Fruit fly (Drosophila melanogaster) whole organism, adult: ENCODE measurements around the gene CG10132.

Experiments
- CG11617 ChIP-seq: fragments of 200-800 bp; sonication (Bioruptor generic); optimal IDR thresholded peaks from 2 replicates; lab custom pipeline; 2017; ENCODE audit warnings: mild to moderate bottlenecking, missing biosample characterization, missing genetic modification reagents, missing genetic modification characterization
- CG12768 ChIP-seq: fragments of 200-800 bp; sonication (Bioruptor generic); optimal IDR thresholded peaks from 2 replicates; lab custom pipeline; 2017; ENCODE audit warnings: missing biosample characterization, missing genetic modification characterization, mild to moderate bottlenecking, moderate library complexity, missing genetic modification reagents
- CG14711 ChIP-seq: fragments of 200-800 bp; sonication (Bioruptor generic); optimal IDR thresholded peaks from 2 replicates; lab custom pipeline; 2018; ENCODE audit warnings: missing biosample characterization, mild to moderate bottlenecking, missing genetic modification characterization, moderate library complexity
- CG1620 ChIP-seq: fragments of 200-800 bp; sonication (Bioruptor generic); optimal IDR thresholded peaks from 2 replicates; lab custom pipeline; 2016; ENCODE audit warnings: missing biosample characterization, missing genetic modification characterization
- CG33017 ChIP-seq: fragments of 200-800 bp; sonication (Bioruptor generic); optimal IDR thresholded peaks from 2 replicates; lab custom pipeline; 2018; ENCODE audit warnings: missing biosample characterization, mild to moderate bottlenecking, missing genetic modification characterization, moderate library complexity
- CG5204 ChIP-seq: fragments of 200-800 bp; sonication (Bioruptor generic); optimal IDR thresholded peaks from 2 replicates; lab custom pipeline; 2016; ENCODE audit warnings: missing biosample characterization, missing genetic modification characterization
- CG7045 ChIP-seq: fragments of 200-800 bp; sonication (Bioruptor generic); optimal IDR thresholded peaks from 2 replicates; lab custom pipeline; 2017; ENCODE audit warnings: missing biosample characterization, mild to moderate bottlenecking, missing genetic modification characterization
- CG7101 ChIP-seq: fragments of 200-800 bp; sonication (Bioruptor generic); optimal IDR thresholded peaks from 2 replicates; lab custom pipeline; 2018; ENCODE audit warnings: missing biosample characterization, mild to moderate bottlenecking, missing genetic modification characterization, moderate library complexity
- Clk ChIP-seq: fragments of 200-800 bp; sonication (Bioruptor generic); optimal IDR thresholded peaks from 2 replicates; lab custom pipeline; 2017; ENCODE audit warnings: missing biosample characterization, missing genetic modification characterization
- Crg-1 ChIP-seq: fragments of 200-800 bp; sonication (Bioruptor generic); optimal IDR thresholded peaks from 2 replicates; lab custom pipeline; 2016; ENCODE audit warnings: missing biosample characterization, missing genetic modification characterization
- Hr96 ChIP-seq: fragments of 200-800 bp; sonication (Bioruptor generic); optimal IDR thresholded peaks from 2 replicates; lab custom pipeline; 2016; ENCODE audit warnings: missing biosample characterization, missing genetic modification characterization
- Mnt ChIP-seq: fragments of 200-800 bp; sonication (Bioruptor generic); optimal IDR thresholded peaks from 2 replicates; lab custom pipeline; 2016; ENCODE audit warnings: missing biosample characterization, mild to moderate bottlenecking, missing genetic modification characterization
- bab1 ChIP-seq: fragments of 200-800 bp; sonication (Bioruptor generic); optimal IDR thresholded peaks from 3 replicates; lab custom pipeline; 2019; ENCODE audit warnings: missing biosample characterization, mild to moderate bottlenecking, missing genetic modification characterization, moderate library complexity
- cic ChIP-seq: fragments of 200-800 bp; sonication (Bioruptor generic); optimal IDR thresholded peaks from 2 replicates; lab custom pipeline; 2017; ENCODE audit warnings: missing biosample characterization, mild to moderate bottlenecking, missing genetic modification characterization, moderate library complexity
- cnc ChIP-seq, 2 experiments: fragments of >200 bp; optimal IDR thresholded peaks; 2 replicates each; lab custom pipeline; 2017
- kay ChIP-seq: fragments of 200-800 bp; sonication (Bioruptor generic); peaks from one replicate; lab custom pipeline; 2016; ENCODE audit warnings: missing biosample characterization, missing genetic modification characterization, borderline replicate concordance
- ovo ChIP-seq: fragments of 200-800 bp; sonication (Bioruptor generic); optimal IDR thresholded peaks from 2 replicates; lab custom pipeline; 2016; ENCODE audit warnings: missing biosample characterization, missing genetic modification characterization
- pad ChIP-seq: fragments of 200-800 bp; sonication (Bioruptor generic); optimal IDR thresholded peaks from 3 replicates; lab custom pipeline; 2017; ENCODE audit warnings: missing biosample characterization, missing genetic modification characterization, mild to moderate bottlenecking, moderate library complexity, missing genetic modification reagents
- tj ChIP-seq: fragments of 200-800 bp; sonication (Bioruptor generic); optimal IDR thresholded peaks from 3 replicates; lab custom pipeline; 2017; ENCODE audit warnings: missing biosample characterization, mild to moderate bottlenecking, missing genetic modification characterization, moderate library complexity
- toe ChIP-seq: fragments of 200-800 bp; sonication (Bioruptor generic); optimal IDR thresholded peaks from 2 replicates; lab custom pipeline; 2016; ENCODE audit warnings: missing biosample characterization, missing genetic modification characterization

Gene CG10132

DNA sequence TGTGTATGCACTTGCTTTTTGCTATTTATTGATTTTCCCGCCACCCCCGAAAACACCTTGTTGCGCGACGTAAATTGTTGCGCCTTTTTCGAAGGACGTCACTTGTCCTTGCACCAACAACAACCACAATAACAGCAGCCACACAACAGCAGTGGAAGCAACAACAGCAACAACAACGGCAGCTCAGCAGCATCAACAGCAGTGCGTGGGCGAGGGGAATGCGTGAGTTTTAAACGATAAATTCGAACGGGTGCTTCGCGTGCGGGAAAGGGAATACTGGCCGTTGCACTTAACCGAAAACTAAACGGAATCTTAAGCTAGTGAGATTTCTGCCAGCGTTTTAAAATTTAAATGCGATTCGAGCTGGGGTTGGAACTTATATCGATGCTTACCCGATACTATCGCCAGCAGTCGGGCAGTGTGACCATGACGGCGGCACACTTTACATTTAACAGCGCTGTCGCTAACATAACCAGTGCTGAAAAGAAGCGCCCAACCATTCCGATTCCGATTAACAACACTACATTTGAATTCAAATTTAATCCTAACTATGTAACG is 10.2 kb upstream of the CG10132 start, which contains the start of gene cyst:
TSS of gene cyst (minus strand) at position 404 of the 558 bp plus-strand sequence.
- TF ChIP-seq Crg-1 (GFP tag; lab: Kevin White, UChicago) = peak; percentile 74
- TF ChIP-seq toe (GFP tag; lab: Kevin White, UChicago) = peak; percentile 42
- peak; percentile 53 for TF ChIP-seq CG7101 (tag; lab: Kevin White, UChicago)
- TF ChIP-seq CG11617 (GFP tag; lab: Kevin White, UChicago) = peak; percentile 10
- peak; percentile 6 for TF ChIP-seq CG7045 (GFP tag; lab: Kevin White, UChicago)
- peak; percentile 61 for TF ChIP-seq Hr96 (GFP tag; lab: Kevin White, UChicago)
- no peak for TF ChIP-seq CG12768
- TF ChIP-seq tj = peak; percentile 52
- peak; percentile 75 for TF ChIP-seq CG1620 (GFP tag; lab: Kevin White, UChicago)
- peak; percentile 3 for TF ChIP-seq CG33017
- TF ChIP-seq Clk = no peak
- TF ChIP-seq cic = peak; percentile 37
- TF ChIP-seq bab1 (GFP tag; lab: Kevin White, UChicago) = peak; percentile 44
- peak; percentile 45 for TF ChIP-seq ovo (GFP tag; lab: Kevin White, UChicago)
- no peak for TF ChIP-seq kay (GFP tag; lab: Kevin White, UChicago)
- TF ChIP-seq CG5204 (GFP tag; lab: Kevin White, UChicago) = peak; percentile 29
- peak; percentile 60 for TF ChIP-seq Mnt
- TF ChIP-seq cnc (optimal IDR thresholded peaks at IDR 0.05; lab: Kevin White, UChicago) = no peak
- peak; percentile 13 for TF ChIP-seq CG14711 (tag; lab: Kevin White, UChicago)
- peak; percentile 70 for TF ChIP-seq pad

DNA sequence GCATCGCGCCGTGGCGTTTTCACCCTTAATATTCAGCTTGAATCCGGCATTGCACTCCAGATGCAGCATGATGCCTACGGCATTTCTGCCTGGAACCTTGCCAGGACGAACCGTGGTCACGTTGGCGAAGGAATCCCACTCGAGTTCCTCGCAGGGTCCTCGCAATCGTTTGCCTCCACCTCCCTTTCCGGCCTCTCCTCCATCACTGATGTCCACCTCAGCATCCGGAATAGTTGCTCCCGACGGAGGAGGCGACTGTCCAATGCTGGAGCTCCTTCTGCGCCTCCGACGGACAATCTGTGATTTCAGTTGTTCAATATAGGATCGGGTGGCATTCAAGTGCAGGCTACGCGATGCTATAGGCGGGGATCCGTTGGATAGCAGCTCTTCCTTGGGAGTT is 6.4 kb upstream of the CG10132 start:
- TF ChIP-seq cnc (optimal IDR thresholded peaks at IDR 0.05; lab: Kevin White, UChicago) = no peak
- no peak for TF ChIP-seq CG1620 (GFP tag; lab: Kevin White, UChicago)
- TF ChIP-seq CG7045 (GFP tag; lab: Kevin White, UChicago) = no peak
- TF ChIP-seq tj = no peak
- no peak for TF ChIP-seq Hr96 (GFP tag; lab: Kevin White, UChicago)
- TF ChIP-seq CG12768 = no peak
- no peak for TF ChIP-seq CG7101 (tag; lab: Kevin White, UChicago)

DNA sequence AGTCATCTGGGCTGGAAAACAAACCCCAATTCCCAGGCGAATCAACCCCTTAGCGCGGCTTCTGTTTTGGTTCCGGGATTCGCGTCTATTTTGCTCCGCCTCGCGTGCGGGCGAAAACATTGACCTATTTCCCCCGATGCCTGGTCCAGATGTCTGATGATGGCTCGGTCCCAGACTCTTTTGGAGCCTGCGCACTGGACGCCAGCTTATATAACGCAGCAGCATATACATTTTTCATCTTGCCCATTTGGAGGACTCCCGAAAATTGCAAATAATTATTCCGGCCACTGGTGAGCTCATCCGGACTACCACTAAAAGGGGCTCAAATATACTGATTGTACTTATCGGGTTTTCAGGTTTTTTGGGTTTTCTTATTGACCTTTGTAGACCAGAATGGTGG is 2.6 kb upstream of the CG10132 start:
- TF ChIP-seq ovo (GFP tag; lab: Kevin White, UChicago) (no peak), Hr96 (GFP tag; lab: Kevin White, UChicago) (no peak), cic (no peak), CG7045 (GFP tag; lab: Kevin White, UChicago) (no peak), CG33017 (no peak), CG14711 (tag; lab: Kevin White, UChicago) (no peak), Crg-1 (GFP tag; lab: Kevin White, UChicago) (no peak), toe (GFP tag; lab: Kevin White, UChicago) (no peak), CG7101 (tag; lab: Kevin White, UChicago) (no peak), Mnt (no peak), bab1 (GFP tag; lab: Kevin White, UChicago) (no peak), pad (no peak), CG11617 (GFP tag; lab: Kevin White, UChicago) (no peak), Clk (no peak), cnc (optimal IDR thresholded peaks at IDR 0.05; lab: Kevin White, UChicago) (no peak), CG5204 (GFP tag; lab: Kevin White, UChicago) (no peak), CG12768 (no peak), tj (no peak)

DNA sequence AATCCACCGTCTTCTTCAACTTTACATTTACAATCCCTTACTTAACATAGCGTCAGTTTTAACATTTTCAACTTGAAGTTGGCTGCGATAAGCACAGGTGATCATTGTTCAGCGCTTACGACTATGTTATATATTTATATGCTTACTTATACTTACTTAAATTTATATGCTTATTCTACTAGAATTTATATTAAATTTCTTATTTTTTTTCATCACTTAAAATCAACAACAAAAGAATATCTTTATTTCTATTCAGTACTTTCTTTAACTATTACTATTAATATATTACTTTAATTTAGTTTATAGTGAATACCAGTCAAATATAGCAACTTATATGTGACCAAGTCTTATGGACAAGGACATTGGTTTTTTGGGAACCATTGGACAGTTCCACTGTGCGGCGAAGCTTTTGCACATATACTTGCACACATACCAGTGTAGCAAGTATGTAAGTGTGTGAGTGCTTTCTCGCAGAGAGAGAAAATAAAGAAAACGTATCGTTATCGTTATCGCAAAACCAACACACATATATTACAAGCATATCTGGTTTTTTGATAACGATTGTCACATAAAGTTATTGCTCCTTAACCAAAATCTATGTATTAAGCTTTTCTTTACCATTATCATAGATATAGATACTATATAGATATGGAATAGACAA is 1.3 kb upstream of the CG10132 start, which contains the start of gene Hasp:
TSS of gene Hasp (minus strand) at position 51 of the 661 bp plus-strand sequence.
- no peak for TF ChIP-seq CG33017
- no peak for TF ChIP-seq bab1 (GFP tag; lab: Kevin White, UChicago)
- TF ChIP-seq Crg-1 (GFP tag; lab: Kevin White, UChicago) = no peak
- TF ChIP-seq toe (GFP tag; lab: Kevin White, UChicago) = no peak
- TF ChIP-seq ovo (GFP tag; lab: Kevin White, UChicago) = no peak
- TF ChIP-seq CG1620 (GFP tag; lab: Kevin White, UChicago) = no peak
- TF ChIP-seq cnc (optimal IDR thresholded peaks at IDR 0.05; lab: Kevin White, UChicago) = no peak
- TF ChIP-seq Mnt = no peak
- no peak for TF ChIP-seq CG12768
- no peak for TF ChIP-seq pad
- TF ChIP-seq kay (GFP tag; lab: Kevin White, UChicago) = no peak
- no peak for TF ChIP-seq Hr96 (GFP tag; lab: Kevin White, UChicago)
- TF ChIP-seq CG5204 (GFP tag; lab: Kevin White, UChicago) = peak; percentile 25
- no peak for TF ChIP-seq Clk
- TF ChIP-seq CG11617 (GFP tag; lab: Kevin White, UChicago) = no peak
- peak; percentile 8 for TF ChIP-seq CG14711 (tag; lab: Kevin White, UChicago)
- TF ChIP-seq CG7101 (tag; lab: Kevin White, UChicago) = no peak
- TF ChIP-seq CG7045 (GFP tag; lab: Kevin White, UChicago) = peak; percentile 25

DNA sequence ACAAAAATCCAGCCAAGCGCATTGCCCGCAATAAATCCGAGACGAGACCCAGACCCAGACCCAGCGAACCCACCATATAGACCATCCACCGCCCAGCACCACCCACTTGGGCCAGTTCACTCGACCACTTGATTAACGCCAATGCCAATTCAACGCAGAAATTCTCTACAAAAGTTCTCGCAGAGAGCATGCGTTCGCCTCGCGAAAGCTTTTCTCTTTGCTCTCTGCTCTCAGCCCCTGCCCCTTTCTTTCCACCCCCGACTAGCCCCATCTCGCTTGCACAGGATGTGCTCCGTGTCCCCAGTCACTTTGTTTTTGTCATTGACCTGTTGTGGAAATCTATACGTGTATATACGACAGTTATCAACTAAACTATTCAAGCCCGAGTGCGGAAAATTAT is 987 bp downstream of the CG10132 start:
- TF ChIP-seq CG14711 (tag; lab: Kevin White, UChicago) (no peak), CG5204 (GFP tag; lab: Kevin White, UChicago) (no peak), CG12768 (peak; percentile 4), kay (GFP tag; lab: Kevin White, UChicago) (no peak)

DNA sequence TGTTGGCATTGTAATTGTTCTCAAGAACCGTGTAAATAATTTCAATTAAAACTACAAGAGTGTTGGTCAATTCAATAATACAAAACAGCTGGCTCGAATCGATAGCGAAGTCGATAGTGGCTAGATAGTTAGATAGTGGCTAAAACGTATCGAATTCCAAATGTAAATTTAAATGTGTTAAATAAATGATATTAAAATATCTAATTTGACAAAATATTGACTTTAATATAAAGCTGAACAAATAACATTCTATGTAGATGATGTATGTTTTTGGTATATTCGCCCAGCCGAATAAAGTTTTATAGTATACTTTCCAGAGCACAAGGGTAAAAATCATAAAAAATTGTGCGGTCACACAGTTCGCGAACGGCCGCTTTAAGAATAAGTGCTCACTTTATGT is 7.7 kb downstream of the CG10132 start, which contains the start of the genes Dpm1 and CG10137:
TSS of gene Dpm1 (minus strand) at position 53 of the 400 bp plus-strand sequence.
TSS of gene CG10137 (plus strand) at position 371 of the 400 bp plus-strand sequence.
- TF ChIP-seq Hr96 (GFP tag; lab: Kevin White, UChicago) (no peak), CG7045 (GFP tag; lab: Kevin White, UChicago) (no peak), CG7101 (tag; lab: Kevin White, UChicago) (peak; percentile 26), bab1 (GFP tag; lab: Kevin White, UChicago) (peak; percentile 60), Mnt (peak; percentile 12), pad (peak; percentile 19), CG33017 (no peak), CG1620 (GFP tag; lab: Kevin White, UChicago) (peak; percentile 30), toe (GFP tag; lab: Kevin White, UChicago) (no peak)
